Worm (Caenorhabditis elegans) whole organism, L1 larva: Measurements from ENCODE around the gene nhr-4.
A peak's percentile ranks its signal among the peaks of the same experiment; 100 is the strongest.
"Not testable (repeated sequence)": the region's sequence is repeated elsewhere in the genome, so short reads cannot be mapped to it uniquely, and the experiment has no call there.

Experiments
- F16B12.6 ChIP-seq: fragments of 150-350 bp; optimal IDR thresholded peaks from 2 replicates; lab custom pipeline; 2014; ENCODE audit warnings: missing biosample characterization, missing genetic modification characterization
- Y116A8C.19 ChIP-seq: sonication (generic microtip); optimal IDR thresholded peaks from 2 replicates; lab custom pipeline; 2016; ENCODE audit warnings: missing compliant biosample characterization, missing genetic modification characterization, borderline replicate concordance
- aha-1 ChIP-seq: fragments of 150-350 bp; optimal IDR thresholded peaks from 2 replicates; lab custom pipeline; 2014; ENCODE audit warnings: missing biosample characterization, missing genetic modification characterization
- aly-2 ChIP-seq: fragments of 150-350 bp; optimal IDR thresholded peaks from 2 replicates; lab custom pipeline; 2014; ENCODE audit warnings: missing biosample characterization, missing genetic modification characterization
- blmp-1 ChIP-seq: fragments of 150-350 bp; optimal IDR thresholded peaks from 2 replicates; lab custom pipeline; 2014; ENCODE audit warnings: missing biosample characterization, missing genetic modification characterization
- ceh-63 ChIP-seq: fragments of 200-800 bp; sonication (Bioruptor generic); optimal IDR thresholded peaks from 2 replicates; lab custom pipeline; 2018; ENCODE audit warnings: mild to moderate bottlenecking, missing genetic modification characterization, missing compliant biosample characterization
- ceh-8 ChIP-seq: fragments of 200-800 bp; sonication (Bioruptor generic); optimal IDR thresholded peaks from 2 replicates; lab custom pipeline; 2018; ENCODE audit warnings: mild to moderate bottlenecking, missing genetic modification characterization, moderate library complexity, missing compliant biosample characterization
- ceh-82 ChIP-seq, 3 experiments: fragments of 150-350 bp in 1 of 3; sonication (generic microtip) in 2 of 3; optimal IDR thresholded peaks; 2 replicates each; lab custom pipeline; 2014 to 2017; ENCODE audit warnings: missing biosample characterization in 3 of 3, missing genetic modification characterization in 3 of 3
- ceh-88 ChIP-seq: fragments of 200-800 bp; sonication (Bioruptor generic); IDR thresholded peaks from 2 replicates; pipeline ENCODE4 v1.3.6; 2022; ENCODE audit warnings: missing genetic modification characterization, missing compliant biosample characterization
- dpl-1 ChIP-seq, 3 experiments: fragments of 150-350 bp in 2 of 3; sonication (generic microtip) in 1 of 3; optimal IDR thresholded peaks; 2 replicates each; lab custom pipeline; 2014 to 2017; ENCODE audit warnings: missing biosample characterization in 3 of 3, missing genetic modification characterization in 3 of 3, missing genetic modification reagents in 3 of 3
- efl-1 ChIP-seq, 4 experiments: fragments of 150-350 bp; optimal IDR thresholded peaks in 3 of 4; peaks in 1 of 4; 1 replicate in 1 of 4; 2 replicates in 3 of 4; lab custom pipeline; 2014; ENCODE audit warnings: missing biosample characterization in 2 of 4, missing genetic modification characterization in 2 of 4, missing genetic modification reagents in 2 of 4
- elt-2 ChIP-seq: sonication (generic microtip); optimal IDR thresholded peaks from 2 replicates; lab custom pipeline; 2016; ENCODE audit warnings: missing genetic modification characterization, mild to moderate bottlenecking, inconsistent platforms, missing compliant biosample characterization, missing genetic modification reagents
- fkh-10 ChIP-seq: sonication (generic microtip); optimal IDR thresholded peaks from 2 replicates; lab custom pipeline; 2017; ENCODE audit warnings: missing biosample characterization, missing genetic modification reagents, missing genetic modification characterization
- fos-1 ChIP-seq: fragments of 150-350 bp; optimal IDR thresholded peaks from 2 replicates; lab custom pipeline; 2014; ENCODE audit warnings: missing biosample characterization, missing genetic modification characterization
- lin-14 ChIP-seq: fragments of 200-800 bp; sonication (Bioruptor generic); optimal IDR thresholded peaks from 2 replicates; lab custom pipeline; 2018; ENCODE audit warnings: mild to moderate bottlenecking, missing genetic modification characterization, moderate library complexity, missing compliant biosample characterization
- lin-35 ChIP-seq, 2 experiments: fragments of 150-350 bp; optimal IDR thresholded peaks; 2 replicates each; lab custom pipeline; 2014; ENCODE audit warnings: missing biosample characterization in 2 of 2, missing genetic modification characterization in 2 of 2, missing genetic modification reagents in 2 of 2
- mab-9 ChIP-seq: fragments of 200-800 bp; sonication (Bioruptor generic); IDR thresholded peaks from 2 replicates; pipeline ENCODE4 v1.3.6; 2022; ENCODE audit warnings: missing genetic modification reagents, missing genetic modification characterization, missing compliant biosample characterization
- mef-2 ChIP-seq: fragments of 150-350 bp; optimal IDR thresholded peaks from 2 replicates; lab custom pipeline; 2014; ENCODE audit warnings: missing biosample characterization, missing genetic modification characterization
- mep-1 ChIP-seq: fragments of 150-350 bp; optimal IDR thresholded peaks from 2 replicates; lab custom pipeline; 2014; ENCODE audit warnings: missing biosample characterization, missing genetic modification characterization
- nhr-19 ChIP-seq: fragments of 200-800 bp; sonication (Bioruptor generic); conservative IDR thresholded peaks from 2 replicates; pipeline ENCODE4 v1.3.6; 2022; ENCODE audit warnings: missing genetic modification characterization, missing compliant biosample characterization
- nhr-20 ChIP-seq: sonication (generic microtip); optimal IDR thresholded peaks from 2 replicates; lab custom pipeline; 2016; ENCODE audit warnings: mild to moderate bottlenecking, missing genetic modification characterization, missing compliant biosample characterization
- nhr-77 ChIP-seq: fragments of 150-350 bp; optimal IDR thresholded peaks from 2 replicates; lab custom pipeline; 2014; ENCODE audit warnings: missing biosample characterization, missing genetic modification characterization
- nhr-84 ChIP-seq: sonication (generic microtip); optimal IDR thresholded peaks from 2 replicates; lab custom pipeline; 2017; ENCODE audit warnings: missing biosample characterization, missing genetic modification characterization
- nhr-90 ChIP-seq: sonication (generic microtip); optimal IDR thresholded peaks from 2 replicates; lab custom pipeline; 2016; ENCODE audit warnings: mild to moderate bottlenecking, missing genetic modification characterization, missing compliant biosample characterization; ENCODE audit not compliant: poor library complexity
- pag-3 ChIP-seq: sonication (generic microtip); optimal IDR thresholded peaks from 2 replicates; lab custom pipeline; 2017; ENCODE audit warnings: missing genetic modification characterization, mild to moderate bottlenecking, missing compliant biosample characterization, antibody characterized with exemption, borderline replicate concordance; ENCODE audit not compliant: insufficient read depth
- pax-3 ChIP-seq: fragments of 200-800 bp; sonication (Bioruptor generic); optimal IDR thresholded peaks from 2 replicates; lab custom pipeline; 2018; ENCODE audit warnings: mild to moderate bottlenecking, missing genetic modification characterization, moderate library complexity, missing compliant biosample characterization
- snu-23 ChIP-seq: sonication (generic microtip); optimal IDR thresholded peaks from 2 replicates; lab custom pipeline; 2016; ENCODE audit warnings: missing genetic modification characterization, missing compliant biosample characterization
- tbx-2 ChIP-seq: sonication (generic microtip); optimal IDR thresholded peaks from 2 replicates; lab custom pipeline; 2016; ENCODE audit warnings: missing genetic modification characterization, missing compliant biosample characterization
- unc-130 ChIP-seq: fragments of 150-350 bp; optimal IDR thresholded peaks from 2 replicates; lab custom pipeline; 2017; ENCODE audit warnings: missing biosample characterization, missing genetic modification characterization, inconsistent platforms
- unc-30 ChIP-seq: sonication (generic microtip); optimal IDR thresholded peaks from 2 replicates; lab custom pipeline; 2017; ENCODE audit warnings: missing biosample characterization, missing genetic modification characterization
- vab-15 ChIP-seq: sonication (generic microtip); optimal IDR thresholded peaks from 2 replicates; lab custom pipeline; 2017; ENCODE audit warnings: missing genotype, mild to moderate bottlenecking, missing genetic modification characterization, missing compliant biosample characterization

The nhr-4 gene

ce11 chrIV:9893649-9894048 is 14.5 kb downstream of the nhr-4 start, which contains the start of gene sss-1:
Gene sss-1 (minus strand): TSS chrIV:9893749.
- TF ChIP-seq pag-3; mab-9; tbx-2 (tag; lab: Kevin White, UChicago): not testable (repeated sequence)

- not testable (repeated sequence) for TF ChIP-seq nhr-19 (GFP tag; lab: Robert Waterston, UW); aha-1 (tag; lab: Kevin White, UChicago); ceh-8
Measured at ce11 chrIV:9894331-9894730, 15.2 kb downstream of the nhr-4 start, which contains the start of gene msp-77. Gene msp-77 (plus strand): TSS chrIV:9894631.

- no peak for TF ChIP-seq mef-2 (tag; lab: Kevin White, UChicago)
- TF ChIP-seq vab-15 (tag; lab: Kevin White, UChicago): no peak
- no peak for TF ChIP-seq nhr-84
- TF ChIP-seq elt-2 (tag; lab: Kevin White, UChicago): no peak
- TF ChIP-seq ceh-63: no peak
- TF ChIP-seq F16B12.6 (tag; lab: Kevin White, UChicago): no peak
Measured at ce11 chrIV:9895088-9895487, 16.0 kb downstream of the nhr-4 start, which contains the start of gene ssp-32. Gene ssp-32 (plus strand): TSS chrIV:9895388.

ce11 chrIV:9898712-9899111 is 19.6 kb downstream of the nhr-4 start, which contains the start of gene tbc-3:
Gene tbc-3 (plus strand): TSS chrIV:9899012.
- TF ChIP-seq efl-1 (optimal IDR thresholded peaks at IDR 0.05; lab: Kevin White, UChicago) (no peak), efl-1 (GFP tag; optimal IDR thresholded peaks at IDR 0.05 in 1 of 2; lab: Kevin White, UChicago) (peak in 1 of 2 experiments; percentile 21), nhr-77 (tag; lab: Kevin White, UChicago) (no peak)

ce11 chrIV:9899227-9899626 is 20.1 kb downstream of the nhr-4 start:
- TF ChIP-seq fkh-10 (peak; percentile 14), pax-3 (tag; lab: Kevin White, UChicago) (no peak), aly-2 (tag; lab: Kevin White, UChicago) (no peak), ceh-82 (tag; optimal IDR thresholded peaks at IDR 0.05; lab: Kevin White, UChicago) (peak in 1 of 3 experiments; percentile 7), lin-35 (GFP tag; optimal IDR thresholded peaks at IDR 0.05; lab: Kevin White, UChicago) (peak; percentile 10 to 66), mef-2 (tag; lab: Kevin White, UChicago) (no peak), lin-14 (GFP tag; lab: Kevin White, UChicago) (peak; percentile 62), dpl-1 (GFP tag; optimal IDR thresholded peaks at IDR 0.05; lab: Kevin White, UChicago) (peak; percentile 13 to 42 (median 31)), aha-1 (tag; lab: Kevin White, UChicago) (no peak), fos-1 (no peak), efl-1 (optimal IDR thresholded peaks at IDR 0.05; lab: Kevin White, UChicago) (peak; percentile 34 to 45), efl-1 (GFP tag; optimal IDR thresholded peaks at IDR 0.05 in 1 of 2; lab: Kevin White, UChicago) (peak; percentile 37 to 93), mep-1 (peak; percentile 19)

- TF ChIP-seq snu-23 (GFP tag; lab: Kevin White, UChicago) (no peak), nhr-20 (tag; lab: Kevin White, UChicago) (no peak), unc-30 (no peak), nhr-90 (no peak), unc-130 (no peak), Y116A8C.19 (tag; lab: Kevin White, UChicago) (no peak), dpl-1 (GFP tag; optimal IDR thresholded peaks at IDR 0.05; lab: Kevin White, UChicago) (no peak)
- TF ChIP-seq, all 84 proteins: peak for 0
Measured at ce11 chrIV:9903608-9904007, 24.5 kb downstream of the nhr-4 start, which contains the start of gene best-13. Gene best-13 (plus strand): TSS chrIV:9903908.

ce11 chrIV:9913064-9913463 is 33.9 kb downstream of the nhr-4 start:
- TF ChIP-seq ceh-88 (GFP tag; lab: Robert Waterston, UW) (no peak), blmp-1 (tag; lab: Kevin White, UChicago) (peak; percentile 34)
